Worm (Caenorhabditis elegans): ENCODE data around the gene Y59A8B.19.
"Not testable (repeated sequence)": the region's sequence is repeated elsewhere in the genome, so short reads cannot be mapped to it uniquely, and the experiment has no call there.

ce11 chrV:18055297-18056019 is 48.4 kb downstream of the Y59A8B.19 start, which contains the start of the genes Y59A8B.25 and ebp-3:
- TF ChIP-seq egl-44 (GFP tag; IDR thresholded peaks at IDR 0.05); C17E4.6 (GFP tag; IDR thresholded peaks at IDR 0.05); ZK185.1 (tag; optimal IDR thresholded peaks at IDR 0.05; ENCODE audit: poor library complexity, severe bottlenecking): not testable (repeated sequence)
